Fruit fly (Drosophila melanogaster): ENCODE results near the gene CG9270.

DNA sequence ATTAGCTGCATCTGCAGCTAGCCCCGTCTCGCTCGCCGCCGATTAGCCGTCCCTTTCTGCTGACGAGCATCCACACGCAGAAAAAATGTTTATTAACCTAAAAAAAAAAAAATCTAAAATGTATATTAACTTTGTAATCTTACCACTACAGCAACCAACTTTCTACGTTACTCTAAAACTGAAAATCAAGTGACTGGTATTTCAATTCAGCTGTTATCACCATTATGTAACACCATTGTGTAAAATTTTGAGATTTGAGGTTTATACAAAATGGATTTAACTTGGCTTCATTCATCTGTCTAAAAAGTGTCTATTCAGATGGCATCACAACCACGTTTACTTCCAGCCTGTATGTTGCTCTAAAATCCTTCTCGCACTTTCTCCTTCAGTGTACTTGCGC is 2.5 kb upstream of the CG9270 start:
- TF ChIP-seq psq (optimal IDR thresholded peaks at IDR 0.05) = no peak
- no peak for TF ChIP-seq pan (optimal IDR thresholded peaks at IDR 0.05)
- TF ChIP-seq EcR (GFP tag; optimal IDR thresholded peaks at IDR 0.05) = no peak
- no peak for TF ChIP-seq Dll (optimal IDR thresholded peaks at IDR 0.05)
- TF ChIP-seq CG8478 (optimal IDR thresholded peaks at IDR 0.05) = no peak

All from whole organism.